Worm (Caenorhabditis elegans): ENCODE measurements around the gene F56D2.2.

F56D2.2 gene

DNA sequence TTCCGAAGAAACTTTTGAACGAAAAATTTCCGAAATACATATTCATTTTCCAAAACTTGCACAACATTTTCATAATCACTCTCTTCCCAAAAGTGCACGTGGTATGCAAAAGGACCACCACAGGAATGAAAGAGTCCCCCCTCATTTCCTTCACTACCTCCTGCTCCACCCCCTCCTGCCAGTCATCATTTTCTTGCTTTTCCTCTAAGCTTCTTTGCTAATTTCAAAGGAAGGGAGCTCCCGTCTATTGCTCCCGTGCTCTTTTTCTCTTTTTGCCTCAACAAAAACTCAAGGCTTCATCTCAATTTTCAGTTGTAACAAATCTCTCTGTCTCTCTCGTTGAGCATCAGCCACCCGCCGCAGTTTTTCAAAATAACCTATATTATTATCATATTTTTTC, 14.3 kb upstream of the F56D2.2 start:
- no peak for TF ChIP-seq ref-1 (GFP tag; conservative IDR thresholded peaks at IDR 0.05)
- no peak for TF ChIP-seq med-1 (GFP tag; optimal IDR thresholded peaks at IDR 0.05; ENCODE audit: insufficient read depth)
- no peak for TF ChIP-seq klf-2 (GFP tag; conservative IDR thresholded peaks at IDR 0.05)
- TF ChIP-seq flt-1 (GFP tag; IDR thresholded peaks at IDR 0.05): no peak
- no peak for TF ChIP-seq cog-1 (tag; optimal IDR thresholded peaks at IDR 0.05)
- TF ChIP-seq ztf-29 (GFP tag; IDR thresholded peaks at IDR 0.05): no peak
- no peak for TF ChIP-seq ztf-23 (GFP tag; IDR thresholded peaks at IDR 0.05)
- TF ChIP-seq T22C8.4 (GFP tag; IDR thresholded peaks at IDR 0.05): no peak
- no peak for TF ChIP-seq tab-1 (GFP tag; IDR thresholded peaks at IDR 0.05)

DNA sequence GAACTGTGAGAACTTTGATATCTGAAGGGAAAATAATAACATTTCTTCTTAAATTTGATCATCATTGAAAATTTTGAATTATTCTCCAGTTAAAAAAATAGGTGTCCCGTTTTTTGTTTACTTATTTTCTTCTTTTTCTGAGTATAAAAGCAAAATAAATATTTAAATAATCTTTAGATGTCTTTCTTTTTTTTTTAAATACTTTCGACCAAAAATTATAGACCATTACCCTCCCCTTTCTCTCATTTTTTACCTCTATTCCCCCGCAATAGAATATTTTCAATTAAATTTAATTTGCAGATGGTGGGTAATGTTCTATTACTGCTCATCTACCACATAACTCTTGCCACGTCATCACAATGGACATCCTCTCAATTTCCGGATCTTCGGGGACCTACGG, 13.4 kb upstream of the F56D2.2 start, which contains the start of gene molo-1:
TSS of gene molo-1 (plus strand) at position 301 of the 400 bp plus-strand sequence.
- TF ChIP-seq ref-1 (GFP tag; conservative IDR thresholded peaks at IDR 0.05) (no peak), tab-1 (GFP tag; IDR thresholded peaks at IDR 0.05) (no peak), ztf-23 (GFP tag; IDR thresholded peaks at IDR 0.05) (no peak), T22C8.4 (GFP tag; IDR thresholded peaks at IDR 0.05) (no peak), klf-2 (GFP tag; conservative IDR thresholded peaks at IDR 0.05) (no peak), med-1 (GFP tag; optimal IDR thresholded peaks at IDR 0.05; ENCODE audit: insufficient read depth) (no peak), ztf-29 (GFP tag; IDR thresholded peaks at IDR 0.05) (no peak), cog-1 (tag; optimal IDR thresholded peaks at IDR 0.05) (no peak), flt-1 (GFP tag; IDR thresholded peaks at IDR 0.05) (no peak)

DNA sequence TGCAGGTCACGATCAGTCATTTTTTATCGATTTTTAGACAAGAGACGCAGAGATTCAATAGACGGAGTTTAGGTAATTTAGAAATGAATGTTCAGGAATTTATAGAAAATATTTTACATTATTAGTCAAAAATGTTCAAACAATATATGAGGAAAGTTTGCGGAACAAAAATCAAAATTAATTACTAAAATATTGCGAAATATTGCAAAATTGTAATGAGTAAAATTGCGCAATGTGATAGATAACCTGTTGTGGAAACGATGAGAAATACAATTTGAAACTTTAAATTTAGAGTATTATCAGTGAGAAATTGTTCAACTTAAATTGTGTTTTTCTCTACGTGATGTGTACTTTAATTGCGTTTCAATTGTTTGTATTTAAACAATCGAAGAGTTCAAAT, 6.0 kb upstream of the F56D2.2 start, which contains the start of gene F56D2.5:
TSS of gene F56D2.5 (minus strand) at position 371 of the 400 bp plus-strand sequence.
- TF ChIP-seq tab-1 (GFP tag; IDR thresholded peaks at IDR 0.05): no peak
- TF ChIP-seq T22C8.4 (GFP tag; IDR thresholded peaks at IDR 0.05): no peak
- no peak for TF ChIP-seq ref-1 (GFP tag; conservative IDR thresholded peaks at IDR 0.05)
- TF ChIP-seq cog-1 (tag; optimal IDR thresholded peaks at IDR 0.05): no peak
- TF ChIP-seq klf-2 (GFP tag; conservative IDR thresholded peaks at IDR 0.05): no peak
- no peak for TF ChIP-seq ztf-23 (GFP tag; IDR thresholded peaks at IDR 0.05)
- no peak for TF ChIP-seq flt-1 (GFP tag; IDR thresholded peaks at IDR 0.05)
- no peak for TF ChIP-seq med-1 (GFP tag; optimal IDR thresholded peaks at IDR 0.05; ENCODE audit: insufficient read depth)
- no peak for TF ChIP-seq ztf-29 (GFP tag; IDR thresholded peaks at IDR 0.05)

DNA sequence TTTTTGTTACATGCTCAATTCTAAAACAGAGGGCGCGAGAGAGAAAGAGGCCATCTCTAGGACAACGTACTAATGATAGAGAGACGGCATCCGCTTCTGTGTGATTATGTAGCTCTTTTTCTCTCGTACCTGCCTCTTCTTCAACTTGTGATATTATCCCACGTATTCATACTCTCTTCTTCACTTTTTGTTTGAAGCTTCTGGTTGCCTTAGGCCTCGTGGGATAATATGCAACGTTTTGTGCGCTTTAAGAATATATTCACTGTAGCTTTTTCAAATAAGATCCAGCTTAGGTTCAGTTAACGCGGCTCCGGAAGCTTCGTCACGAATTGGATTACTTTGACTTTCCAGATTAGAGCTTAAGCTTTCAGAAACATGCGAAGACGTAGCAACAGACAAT, 4.3 kb upstream of the F56D2.2 start, which contains the start of the genes F56D2.8 and uev-2:
TSS of gene F56D2.8 (minus strand) at position 101 of the 400 bp plus-strand sequence.
TSS of gene uev-2 (plus strand) at position 360 of the 400 bp plus-strand sequence.
- TF ChIP-seq flt-1 (GFP tag; IDR thresholded peaks at IDR 0.05) (no peak), cog-1 (tag; optimal IDR thresholded peaks at IDR 0.05) (no peak), klf-2 (GFP tag; conservative IDR thresholded peaks at IDR 0.05) (no peak), tab-1 (GFP tag; IDR thresholded peaks at IDR 0.05) (no peak)

DNA sequence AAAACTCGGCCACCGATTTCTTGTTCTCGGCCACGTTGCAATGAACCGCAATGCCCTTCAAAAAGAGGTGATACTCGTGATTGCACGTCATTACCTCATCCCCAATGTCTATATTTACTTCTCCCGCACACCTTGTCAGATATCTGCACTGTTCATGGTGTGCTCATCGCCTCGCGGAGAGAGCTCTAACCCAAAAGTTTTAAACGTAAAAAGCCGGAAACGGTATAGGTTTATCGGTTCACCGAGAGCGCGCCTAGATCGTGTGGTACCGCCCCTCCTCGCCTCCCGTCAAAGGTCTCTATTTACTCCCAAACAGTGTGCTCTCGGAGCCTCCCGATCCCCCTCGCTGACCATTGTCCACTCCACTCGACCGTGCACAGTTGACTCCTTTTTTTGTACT, 2.4 kb upstream of the F56D2.2 start, which contains the start of gene F56D2.3:
TSS of gene F56D2.3 (plus strand) at position 301 of the 400 bp plus-strand sequence.
- TF ChIP-seq ref-1 (GFP tag; conservative IDR thresholded peaks at IDR 0.05) (no peak), tab-1 (GFP tag; IDR thresholded peaks at IDR 0.05) (no peak), ztf-23 (GFP tag; IDR thresholded peaks at IDR 0.05) (no peak), med-1 (GFP tag; optimal IDR thresholded peaks at IDR 0.05; ENCODE audit: insufficient read depth) (no peak), klf-2 (GFP tag; conservative IDR thresholded peaks at IDR 0.05) (no peak), cog-1 (tag; optimal IDR thresholded peaks at IDR 0.05) (no peak), T22C8.4 (GFP tag; IDR thresholded peaks at IDR 0.05) (no peak), flt-1 (GFP tag; IDR thresholded peaks at IDR 0.05) (no peak), ztf-29 (GFP tag; IDR thresholded peaks at IDR 0.05) (no peak)

DNA sequence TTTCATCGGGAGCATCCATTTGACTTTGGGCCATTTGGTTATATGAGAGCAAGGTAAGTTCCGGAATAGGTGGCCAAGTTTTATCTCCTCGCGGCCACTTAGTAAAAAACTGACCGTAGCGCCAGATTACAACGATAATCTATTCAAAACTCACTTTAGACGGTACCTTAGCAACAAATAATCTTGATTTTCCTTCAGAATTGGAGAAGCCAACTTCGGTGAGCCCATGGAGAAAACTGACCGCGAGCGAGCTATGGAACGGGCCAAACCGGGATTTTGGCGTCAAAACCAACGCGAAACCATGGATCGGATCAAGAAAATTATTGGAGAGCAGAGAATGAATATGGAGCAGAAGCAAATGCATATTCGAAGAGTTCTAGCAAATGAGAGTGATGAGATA, 1.4 kb upstream of the F56D2.2 start:
- no peak for TF ChIP-seq ref-1 (GFP tag; conservative IDR thresholded peaks at IDR 0.05)
- TF ChIP-seq klf-2 (GFP tag; conservative IDR thresholded peaks at IDR 0.05): no peak
- TF ChIP-seq tab-1 (GFP tag; IDR thresholded peaks at IDR 0.05): no peak
- TF ChIP-seq ztf-29 (GFP tag; IDR thresholded peaks at IDR 0.05): no peak
- TF ChIP-seq cog-1 (tag; optimal IDR thresholded peaks at IDR 0.05): no peak
- no peak for TF ChIP-seq T22C8.4 (GFP tag; IDR thresholded peaks at IDR 0.05)
- TF ChIP-seq flt-1 (GFP tag; IDR thresholded peaks at IDR 0.05): no peak
- TF ChIP-seq ztf-23 (GFP tag; IDR thresholded peaks at IDR 0.05): no peak
- no peak for TF ChIP-seq med-1 (GFP tag; optimal IDR thresholded peaks at IDR 0.05; ENCODE audit: insufficient read depth)

DNA sequence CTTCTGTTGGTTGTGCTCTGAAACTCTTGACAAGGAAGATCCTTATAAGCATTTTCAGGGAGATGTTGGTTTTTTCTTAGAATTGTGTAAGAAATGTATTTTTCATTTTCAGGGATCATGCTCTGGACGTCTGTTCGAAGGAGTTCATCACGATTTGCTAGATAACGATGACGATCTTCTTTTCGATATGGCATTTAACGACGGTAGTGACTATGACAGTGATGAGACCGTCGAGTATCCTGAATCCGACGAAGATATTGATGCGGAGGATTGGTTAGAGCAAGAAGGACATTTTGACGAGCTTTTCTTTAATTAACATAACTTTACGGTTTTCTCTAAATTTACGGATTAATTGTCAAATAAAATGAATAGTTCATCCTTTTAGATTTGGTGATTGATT, 1.7 kb downstream of the F56D2.2 start:
- TF ChIP-seq med-1 (GFP tag; optimal IDR thresholded peaks at IDR 0.05; ENCODE audit: insufficient read depth): no peak
- no peak for TF ChIP-seq ztf-23 (GFP tag; IDR thresholded peaks at IDR 0.05)
- TF ChIP-seq ztf-29 (GFP tag; IDR thresholded peaks at IDR 0.05): no peak
- no peak for TF ChIP-seq cog-1 (tag; optimal IDR thresholded peaks at IDR 0.05)
- TF ChIP-seq T22C8.4 (GFP tag; IDR thresholded peaks at IDR 0.05): no peak
- no peak for TF ChIP-seq ref-1 (GFP tag; conservative IDR thresholded peaks at IDR 0.05)
- TF ChIP-seq klf-2 (GFP tag; conservative IDR thresholded peaks at IDR 0.05): no peak

DNA sequence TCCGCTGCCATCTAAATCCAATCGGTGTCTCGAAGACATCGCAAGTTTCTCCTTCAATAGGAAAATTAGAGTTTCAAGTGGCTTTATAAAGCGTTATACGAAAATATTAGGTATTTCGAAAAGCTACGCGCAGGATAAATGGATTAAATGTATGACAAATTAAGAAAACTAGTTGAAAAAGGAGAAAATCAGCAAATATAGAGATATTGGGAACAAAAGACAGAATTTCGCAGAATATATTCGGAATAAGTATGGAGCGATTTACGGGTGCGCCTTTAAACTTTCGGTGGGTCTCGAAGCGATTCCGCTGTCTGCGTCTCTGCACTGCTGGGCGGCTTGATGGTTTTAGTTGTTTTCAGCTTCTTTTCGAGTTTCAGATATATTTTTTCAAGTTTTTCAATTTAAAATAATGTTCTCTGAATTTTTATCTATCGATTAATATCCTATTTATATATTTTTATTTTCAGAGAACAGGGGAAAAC, 4.6 kb downstream of the F56D2.2 start, which contains the start of the genes ddx-15 and ucr-1:
TSS of gene ddx-15 (minus strand) at position 51 of the 482 bp plus-strand sequence.
TSS of gene ucr-1 (plus strand) at position 468 of the 482 bp plus-strand sequence.
- TF ChIP-seq ztf-23 (GFP tag; IDR thresholded peaks at IDR 0.05) (0 out of 2 replicates have a peak, but pooled peaks have one; percentile 39), klf-2 (GFP tag; conservative IDR thresholded peaks at IDR 0.05) (no peak), T22C8.4 (GFP tag; IDR thresholded peaks at IDR 0.05) (no peak)

DNA sequence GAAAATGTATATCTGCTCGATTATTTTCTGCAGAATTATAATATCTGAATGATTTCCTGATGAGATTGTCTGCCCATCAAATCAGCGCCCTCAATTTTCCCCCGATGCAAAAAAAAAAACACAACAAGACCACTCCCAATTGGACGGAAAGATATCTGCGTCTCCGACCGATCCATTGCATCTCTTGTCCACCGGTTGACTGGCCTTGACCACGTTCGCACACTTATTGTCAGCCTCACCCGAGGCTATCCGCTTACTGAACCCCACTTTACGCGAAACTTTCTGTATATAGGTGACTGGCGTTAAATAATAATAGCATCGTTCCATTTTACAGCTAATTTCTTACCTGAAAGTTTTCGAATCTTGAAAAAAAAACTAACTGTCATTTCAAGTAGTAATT, 7.3 kb downstream of the F56D2.2 start:
- TF ChIP-seq ztf-23 (GFP tag; IDR thresholded peaks at IDR 0.05) (no peak), tab-1 (GFP tag; IDR thresholded peaks at IDR 0.05) (no peak), T22C8.4 (GFP tag; IDR thresholded peaks at IDR 0.05) (no peak), med-1 (GFP tag; optimal IDR thresholded peaks at IDR 0.05; ENCODE audit: insufficient read depth) (no peak), cog-1 (tag; optimal IDR thresholded peaks at IDR 0.05) (no peak), ref-1 (GFP tag; conservative IDR thresholded peaks at IDR 0.05) (no peak), flt-1 (GFP tag; IDR thresholded peaks at IDR 0.05) (no peak), ztf-29 (GFP tag; IDR thresholded peaks at IDR 0.05) (no peak), klf-2 (GFP tag; conservative IDR thresholded peaks at IDR 0.05) (no peak)

DNA sequence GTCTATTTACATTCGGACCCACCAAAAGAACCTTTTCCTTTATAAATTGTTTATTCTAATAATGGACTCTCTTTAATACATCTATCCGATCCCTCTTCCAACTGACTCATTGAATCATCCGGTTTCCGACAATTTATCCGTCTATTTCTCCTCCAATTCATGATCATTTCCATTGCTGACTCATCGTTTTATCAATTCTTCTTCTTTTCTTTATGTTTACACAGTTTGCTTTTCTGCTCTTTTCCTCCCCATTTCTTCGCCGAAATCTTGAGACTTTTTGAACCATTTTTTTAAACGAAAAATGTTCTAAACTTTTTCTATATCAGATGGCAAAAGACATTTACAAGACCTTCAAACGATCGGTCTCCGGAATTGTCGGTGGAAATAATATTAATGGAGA, 8.4 kb downstream of the F56D2.2 start, which contains the start of gene ced-6:
TSS of gene ced-6 (plus strand) at position 327 of the 400 bp plus-strand sequence.
- TF ChIP-seq tab-1 (GFP tag; IDR thresholded peaks at IDR 0.05) (no peak), flt-1 (GFP tag; IDR thresholded peaks at IDR 0.05) (no peak), ref-1 (GFP tag; conservative IDR thresholded peaks at IDR 0.05) (no peak), klf-2 (GFP tag; conservative IDR thresholded peaks at IDR 0.05) (no peak), ztf-29 (GFP tag; IDR thresholded peaks at IDR 0.05) (no peak)

Data from whole organism, midembryonic.